Worm (Caenorhabditis elegans): ENCODE data around the gene ZC13.1.

ZC13.1 gene

ce11 chrX:864293-864731, 12.7 kb upstream of the ZC13.1 start:
- TF ChIP-seq W03F9.2 (tag; optimal IDR thresholded peaks at IDR 0.05), result no peak
- no peak for TF ChIP-seq him-1 (tag; optimal IDR thresholded peaks at IDR 0.05)
- TF ChIP-seq dao-5 (tag; optimal IDR thresholded peaks at IDR 0.05), result no peak

DNA sequence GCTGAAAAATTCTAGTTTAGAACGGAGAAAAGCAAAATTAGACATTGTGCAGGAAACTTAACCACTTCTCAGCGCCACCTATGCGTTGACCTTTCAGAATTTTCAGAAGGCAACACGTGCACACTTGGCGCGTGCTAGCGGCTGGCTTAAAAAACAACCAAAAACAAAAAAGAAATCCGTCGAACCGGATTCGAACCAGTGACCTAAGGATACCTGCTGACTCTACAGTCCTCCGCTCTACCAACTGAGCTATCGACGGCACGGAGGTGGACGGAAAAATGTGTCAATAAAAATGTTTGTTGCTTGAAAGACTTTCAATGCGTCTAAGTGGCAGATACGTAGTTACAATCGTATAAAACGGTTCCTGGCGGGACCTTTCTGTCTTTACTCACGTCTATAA, 11.8 kb upstream of the ZC13.1 start:
- TF ChIP-seq dao-5 (tag; optimal IDR thresholded peaks at IDR 0.05) (no peak), W03F9.2 (tag; optimal IDR thresholded peaks at IDR 0.05) (no peak), him-1 (tag; optimal IDR thresholded peaks at IDR 0.05) (no peak)

DNA sequence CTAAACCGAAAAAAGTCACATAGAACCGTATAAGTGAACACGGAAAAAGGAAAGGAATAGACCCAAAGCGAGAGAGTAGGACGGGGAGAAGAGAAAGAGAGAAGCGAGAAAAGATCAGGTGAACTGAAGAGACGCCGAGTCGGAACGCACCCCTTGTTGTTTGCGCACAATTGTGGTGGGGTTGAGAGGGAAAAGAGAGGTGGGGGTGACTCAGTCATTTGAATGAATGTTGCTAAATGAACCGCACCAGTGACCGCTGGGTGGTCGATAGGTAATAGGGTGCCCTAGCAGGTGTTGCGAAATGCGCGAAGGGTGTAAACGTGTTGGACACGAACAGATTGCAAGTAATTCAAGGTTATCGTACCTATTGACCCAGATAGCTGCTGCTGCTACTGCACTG, 6.0 kb upstream of the ZC13.1 start, which contains the start of gene lgl-1:
lgl-1 (minus strand) TSS at position 70 of the 400 bp plus-strand sequence.
- TF ChIP-seq W03F9.2 (tag; optimal IDR thresholded peaks at IDR 0.05) (no peak), him-1 (tag; optimal IDR thresholded peaks at IDR 0.05) (no peak), dao-5 (tag; optimal IDR thresholded peaks at IDR 0.05) (no peak)

- TF ChIP-seq him-1 (tag; optimal IDR thresholded peaks at IDR 0.05) (no peak), W03F9.2 (tag; optimal IDR thresholded peaks at IDR 0.05) (no peak), dao-5 (tag; optimal IDR thresholded peaks at IDR 0.05) (no peak)
Observed at ce11 chrX:871957-872715, 4.9 kb upstream of the ZC13.1 start, which contains the start of gene F56F10.1. Gene F56F10.1, plus strand, starts transcription at chrX:872603.

- TF ChIP-seq dao-5 (tag; optimal IDR thresholded peaks at IDR 0.05) (no peak), W03F9.2 (tag; optimal IDR thresholded peaks at IDR 0.05) (no peak), him-1 (tag; optimal IDR thresholded peaks at IDR 0.05) (no peak)
Observed at ce11 chrX:873634-874033, 3.4 kb upstream of the ZC13.1 start.

DNA sequence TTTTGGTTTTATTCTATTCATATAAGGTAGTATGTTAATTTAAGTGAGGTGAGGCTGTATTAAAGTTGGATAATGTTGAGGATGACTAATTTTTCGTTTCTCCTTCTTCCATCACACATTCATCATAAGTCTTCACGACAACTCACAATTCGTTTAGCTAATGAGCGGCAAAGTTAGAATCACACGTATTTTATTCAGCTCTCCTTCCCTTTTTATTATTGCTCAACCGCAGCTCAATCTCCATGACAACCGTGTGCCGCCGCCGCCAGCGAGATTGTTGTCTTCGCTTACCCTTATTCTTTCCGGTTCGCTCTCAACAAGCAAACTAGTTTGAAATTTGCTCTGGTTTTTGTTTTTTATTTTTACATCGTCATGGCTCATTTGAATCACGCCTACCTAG, 3.3 kb downstream of the ZC13.1 start, which contains the start of gene ZC13.2:
ZC13.2 (plus strand) TSS at position 301 of the 400 bp plus-strand sequence.
- TF ChIP-seq W03F9.2 (tag; optimal IDR thresholded peaks at IDR 0.05) (no peak), him-1 (tag; optimal IDR thresholded peaks at IDR 0.05) (no peak), dao-5 (tag; optimal IDR thresholded peaks at IDR 0.05) (no peak)

DNA sequence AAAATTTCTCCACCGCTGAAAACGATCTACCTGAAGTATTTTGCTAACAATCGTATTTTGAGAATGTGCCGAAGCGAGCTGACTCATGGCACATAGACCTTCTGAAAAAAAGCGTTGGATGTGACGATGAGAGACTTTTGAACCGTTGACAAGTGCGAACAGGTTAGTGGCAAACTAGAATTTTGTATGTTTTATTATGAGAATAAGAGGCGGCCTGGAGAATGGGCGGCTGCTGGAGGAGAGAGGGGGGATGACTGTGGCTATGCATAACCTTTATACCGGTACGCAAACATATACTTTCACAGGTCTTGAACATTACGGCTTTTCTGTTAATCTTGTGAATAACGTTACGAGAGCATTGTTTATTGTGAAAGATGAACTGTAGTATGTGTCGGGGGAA, 11.3 kb downstream of the ZC13.1 start, which contains the start of gene mam-1:
mam-1 (minus strand) TSS at position 101 of the 400 bp plus-strand sequence.
- TF ChIP-seq him-1 (tag; optimal IDR thresholded peaks at IDR 0.05), result no peak
- TF ChIP-seq dao-5 (tag; optimal IDR thresholded peaks at IDR 0.05), result no peak
- TF ChIP-seq W03F9.2 (tag; optimal IDR thresholded peaks at IDR 0.05), result no peak

DNA sequence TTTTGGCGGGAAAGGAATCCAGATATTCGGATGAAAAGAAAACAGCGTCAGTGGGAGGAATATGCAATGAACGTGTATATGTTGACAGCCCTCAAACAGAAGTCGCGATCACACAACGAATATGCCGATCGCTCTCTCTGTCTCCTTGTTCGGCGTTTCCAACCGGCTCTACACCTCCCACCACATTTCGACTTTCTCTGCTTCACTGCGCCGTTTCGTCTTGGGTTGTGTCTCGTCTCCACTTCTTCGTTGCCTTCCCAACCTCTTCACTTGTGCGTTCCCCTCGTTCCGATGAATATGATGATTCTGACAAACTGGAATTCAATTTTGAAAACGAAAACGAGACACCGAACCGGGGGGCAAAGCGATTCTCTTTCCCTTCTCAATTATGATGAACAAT, 20.9 kb downstream of the ZC13.1 start, which contains the start of gene mab-7:
mab-7 (minus strand) TSS at position 101 of the 400 bp plus-strand sequence.
- no peak for TF ChIP-seq him-1 (tag; optimal IDR thresholded peaks at IDR 0.05)
- no peak for TF ChIP-seq dao-5 (tag; optimal IDR thresholded peaks at IDR 0.05)
- TF ChIP-seq W03F9.2 (tag; optimal IDR thresholded peaks at IDR 0.05), result no peak

DNA sequence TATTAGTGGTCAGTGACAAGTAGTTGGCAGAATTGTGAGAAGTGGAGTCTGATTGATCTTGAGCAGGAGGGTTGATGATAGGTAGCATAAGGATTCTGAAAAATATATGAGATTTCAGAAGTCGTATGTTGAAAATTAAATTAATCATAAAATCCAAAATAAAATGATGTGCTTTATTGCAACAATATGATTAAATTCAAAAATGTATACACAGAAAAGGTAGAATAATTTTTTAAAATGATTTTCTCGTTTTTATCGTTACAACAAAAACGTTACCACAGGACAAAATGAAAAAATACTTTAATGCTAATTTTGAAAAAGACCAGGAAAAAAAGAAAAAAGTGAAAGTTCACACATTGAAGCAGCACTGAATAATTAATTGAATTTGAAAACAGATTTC, 25.5 kb downstream of the ZC13.1 start, which contains the start of gene ZC13.10:
ZC13.10 (minus strand) TSS at position 101 of the 400 bp plus-strand sequence.
- TF ChIP-seq dao-5 (tag; optimal IDR thresholded peaks at IDR 0.05) (no peak), him-1 (tag; optimal IDR thresholded peaks at IDR 0.05) (no peak), W03F9.2 (tag; optimal IDR thresholded peaks at IDR 0.05) (no peak)

DNA sequence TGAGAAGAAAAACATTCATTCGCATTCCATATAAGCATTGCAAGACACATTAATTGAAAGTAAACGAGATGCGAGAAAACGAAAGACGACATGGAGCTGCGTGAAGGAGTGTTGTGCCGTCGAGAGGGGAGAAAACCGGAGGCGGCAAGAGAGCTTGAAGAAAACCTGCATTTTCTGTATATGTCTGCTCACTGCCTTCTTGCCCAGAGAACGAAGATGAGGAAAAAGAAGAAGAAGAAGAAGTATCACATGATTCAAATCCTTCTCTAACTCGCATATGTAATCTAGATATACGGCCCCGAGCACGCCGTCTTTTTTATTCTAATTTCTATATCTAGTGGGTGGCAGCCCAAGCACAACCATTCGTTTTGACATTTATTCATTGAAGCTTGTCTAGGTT, 33.3 kb downstream of the ZC13.1 start:
- no peak for TF ChIP-seq W03F9.2 (tag; optimal IDR thresholded peaks at IDR 0.05)
- peak; percentile 13 for TF ChIP-seq him-1 (tag; optimal IDR thresholded peaks at IDR 0.05)

DNA sequence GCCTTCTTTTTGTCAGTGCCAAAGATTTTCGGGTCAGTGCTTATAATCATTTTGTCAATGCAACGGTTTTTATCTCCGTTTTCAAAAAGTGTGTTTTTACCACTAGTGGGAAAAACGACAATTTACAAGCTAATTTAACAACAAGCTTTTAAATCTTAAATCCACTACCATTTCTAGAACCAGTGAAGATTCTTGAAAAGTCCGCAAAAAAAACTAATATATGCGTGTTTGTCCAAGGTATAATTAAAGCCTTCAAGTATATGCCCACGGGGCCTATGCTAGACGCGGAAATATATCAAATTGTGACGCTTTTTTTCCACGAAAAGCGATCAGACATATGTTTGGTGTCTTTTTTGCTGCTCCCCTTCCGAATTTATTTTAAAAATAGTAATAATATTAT, 35.5 kb downstream of the ZC13.1 start:
- TF ChIP-seq him-1 (tag; optimal IDR thresholded peaks at IDR 0.05) (no peak), W03F9.2 (tag; optimal IDR thresholded peaks at IDR 0.05) (no peak), dao-5 (tag; optimal IDR thresholded peaks at IDR 0.05) (no peak)

ce11 chrX:912990-913389, 36.0 kb downstream of the ZC13.1 start, which contains the start of gene F35H12.6:
Gene F35H12.6, plus strand, starts transcription at chrX:913290.
- no peak for TF ChIP-seq dao-5 (tag; optimal IDR thresholded peaks at IDR 0.05)
- no peak for TF ChIP-seq W03F9.2 (tag; optimal IDR thresholded peaks at IDR 0.05)

ce11 chrX:915510-915909, 38.5 kb downstream of the ZC13.1 start, which contains the start of gene sel-12:
Gene sel-12, plus strand, starts transcription at chrX:915867.
- TF ChIP-seq W03F9.2 (tag; optimal IDR thresholded peaks at IDR 0.05) (no peak), him-1 (tag; optimal IDR thresholded peaks at IDR 0.05) (no peak), dao-5 (tag; optimal IDR thresholded peaks at IDR 0.05) (no peak)

DNA sequence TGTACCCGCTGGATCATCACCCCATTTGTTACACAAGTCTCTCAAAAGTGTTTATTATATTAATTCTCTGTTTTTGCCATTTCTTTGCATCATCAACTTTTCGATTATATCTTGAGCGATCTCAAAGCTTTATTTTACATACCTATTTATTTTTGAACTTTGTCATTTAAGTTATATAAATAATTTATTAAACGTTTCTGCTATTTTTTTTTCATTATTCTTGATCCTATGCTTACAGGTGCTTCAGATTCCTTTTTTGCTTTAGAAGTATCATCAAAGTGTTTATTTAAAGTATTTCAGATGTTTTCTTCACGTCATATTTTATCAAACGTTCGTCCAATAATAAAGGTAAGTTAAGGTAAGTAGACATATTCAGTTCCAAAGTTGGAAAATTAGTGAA, 41.1 kb downstream of the ZC13.1 start, which contains the start of gene F35H12.5:
F35H12.5 (plus strand) TSS at position 301 of the 400 bp plus-strand sequence.
- no peak for TF ChIP-seq dao-5 (tag; optimal IDR thresholded peaks at IDR 0.05)
- TF ChIP-seq him-1 (tag; optimal IDR thresholded peaks at IDR 0.05), result no peak
- TF ChIP-seq W03F9.2 (tag; optimal IDR thresholded peaks at IDR 0.05), result no peak

Data from whole organism, L4/young adult.